Worm (Caenorhabditis elegans): ENCODE results near the gene wrt-1.

Gene wrt-1

DNA sequence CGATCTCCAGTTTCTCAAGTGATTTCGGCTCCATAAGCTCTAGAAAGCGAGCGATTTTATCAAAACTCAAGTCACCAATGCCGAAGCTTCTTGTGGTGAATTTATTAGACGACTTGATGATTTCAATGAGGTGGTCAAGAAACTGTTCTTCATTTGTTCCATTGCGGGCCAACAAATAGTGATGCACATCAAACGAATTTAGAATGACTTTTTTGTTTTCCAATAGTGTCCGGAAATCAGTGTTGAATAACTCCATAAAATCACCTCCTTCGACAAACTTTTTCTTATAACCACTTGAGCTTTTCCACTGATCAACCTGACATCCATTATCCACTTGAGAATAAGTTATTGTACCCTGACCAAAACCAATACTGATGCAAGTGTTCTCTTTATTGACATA, 16.5 kb downstream of the wrt-1 start:
- TF ChIP-seq dmd-4 (tag; optimal IDR thresholded peaks at IDR 0.05; ENCODE audit: borderline replicate concordance), result no peak
- TF ChIP-seq pqm-1 (tag; optimal IDR thresholded peaks at IDR 0.05), result no peak
- TF ChIP-seq fax-1 (tag; optimal IDR thresholded peaks at IDR 0.05), result no peak
- no peak for TF ChIP-seq nfya-1 (tag; optimal IDR thresholded peaks at IDR 0.05)
- TF ChIP-seq fkh-10 (GFP tag; optimal IDR thresholded peaks at IDR 0.05), result no peak
- no peak for TF ChIP-seq madf-2 (tag; optimal IDR thresholded peaks at IDR 0.05)
- no peak for TF ChIP-seq rnt-1 (tag; optimal IDR thresholded peaks at IDR 0.05)
- no peak for TF ChIP-seq tbx-7 (tag; optimal IDR thresholded peaks at IDR 0.05)
- no peak for TF ChIP-seq ztf-16 (tag; optimal IDR thresholded peaks at IDR 0.05)
- no peak for TF ChIP-seq T23F11.4 (GFP tag; optimal IDR thresholded peaks at IDR 0.05)
- TF ChIP-seq hlh-8 (tag; optimal IDR thresholded peaks at IDR 0.05), result no peak
- no peak for TF ChIP-seq C38D4.7 (GFP tag; optimal IDR thresholded peaks at IDR 0.05)

DNA sequence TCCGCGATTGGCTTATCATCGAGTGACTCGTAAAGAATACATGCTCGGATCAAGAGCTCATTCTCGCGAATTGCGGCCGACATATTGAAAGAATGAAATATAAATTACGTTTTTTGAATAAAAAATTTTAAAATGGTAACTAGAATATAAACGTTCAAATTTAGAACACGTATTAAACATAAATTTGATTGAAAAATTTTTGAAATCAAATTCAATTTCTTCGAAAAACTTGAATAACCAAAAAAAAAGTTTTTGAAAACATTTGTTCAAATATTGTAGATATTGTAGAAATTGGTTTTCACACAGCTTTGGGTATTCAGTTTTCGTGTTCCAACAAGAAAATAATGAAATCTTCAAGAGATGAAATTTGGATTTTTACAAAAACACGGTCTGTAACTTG, 17.2 kb downstream of the wrt-1 start, which contains the start of gene fbxa-224:
Gene fbxa-224 (minus strand): TSS at position 101 of the 400 bp plus-strand sequence.
- no peak for TF ChIP-seq pat-9 (tag; optimal IDR thresholded peaks at IDR 0.05)
- no peak for TF ChIP-seq Y22D7AL.16 (tag; optimal IDR thresholded peaks at IDR 0.05)
- no peak for TF ChIP-seq ceh-2 (tag; optimal IDR thresholded peaks at IDR 0.05)
- no peak for TF ChIP-seq hlh-8 (tag; optimal IDR thresholded peaks at IDR 0.05)
- TF ChIP-seq ceh-18 (tag; optimal IDR thresholded peaks at IDR 0.05), result no peak
- no peak for TF ChIP-seq sox-2 (GFP tag; IDR thresholded peaks at IDR 0.05)
- no peak for TF ChIP-seq sdc-2 (tag; optimal IDR thresholded peaks at IDR 0.05)
- no peak for TF ChIP-seq sox-4 (tag; optimal IDR thresholded peaks at IDR 0.05)
- no peak for TF ChIP-seq ceh-19 (GFP tag; optimal IDR thresholded peaks at IDR 0.05)
- TF ChIP-seq lim-6 (tag; optimal IDR thresholded peaks at IDR 0.05), result no peak
- no peak for TF ChIP-seq nhr-232 (tag; optimal IDR thresholded peaks at IDR 0.05)
- TF ChIP-seq hlh-15 (tag; optimal IDR thresholded peaks at IDR 0.05), result no peak
- no peak for TF ChIP-seq lin-11 (tag; optimal IDR thresholded peaks at IDR 0.05)
- TF ChIP-seq ceh-14 (tag; optimal IDR thresholded peaks at IDR 0.05), result no peak
- no peak for TF ChIP-seq ttx-3 (tag; optimal IDR thresholded peaks at IDR 0.05)
- no peak for TF ChIP-seq C38D4.7 (GFP tag; optimal IDR thresholded peaks at IDR 0.05)
- no peak for TF ChIP-seq pros-1 (tag; optimal IDR thresholded peaks at IDR 0.05)
- TF ChIP-seq C08G9.2 (tag; optimal IDR thresholded peaks at IDR 0.05), result no peak

DNA sequence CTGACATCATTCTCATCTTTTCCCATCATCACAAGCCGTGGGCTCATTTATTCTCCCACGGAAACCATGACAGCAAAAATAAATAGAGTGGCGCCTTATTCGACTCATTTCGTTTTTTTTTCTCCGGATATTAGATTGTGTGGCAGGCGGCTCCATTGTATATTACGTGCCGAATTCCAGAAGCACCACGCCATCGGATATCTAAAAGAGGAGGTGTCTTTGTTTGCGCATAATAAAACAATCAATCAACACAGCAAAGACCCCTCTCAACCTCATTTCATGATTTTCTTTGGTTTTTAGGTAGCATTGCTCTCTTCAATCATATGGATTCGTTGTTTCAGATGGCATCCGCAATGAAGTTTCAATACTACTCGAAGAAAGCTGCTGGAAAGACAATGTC, 18.2 kb downstream of the wrt-1 start, which contains the start of gene tph-1:
Gene tph-1 (plus strand): TSS at position 301 of the 400 bp plus-strand sequence.
- TF ChIP-seq ceh-45 (GFP tag; IDR thresholded peaks at IDR 0.05) (no peak), hlh-8 (tag; optimal IDR thresholded peaks at IDR 0.05) (no peak), elt-2 (tag; optimal IDR thresholded peaks at IDR 0.05) (no peak), hlh-30 (tag; optimal IDR thresholded peaks at IDR 0.05; ENCODE audit: insufficient read depth) (no peak), dve-1 (tag; optimal IDR thresholded peaks at IDR 0.05) (no peak), ceh-48 (tag; optimal IDR thresholded peaks at IDR 0.05) (no peak), fax-1 (tag; optimal IDR thresholded peaks at IDR 0.05) (no peak), dmd-4 (tag; optimal IDR thresholded peaks at IDR 0.05; ENCODE audit: borderline replicate concordance) (no peak), rnt-1 (tag; optimal IDR thresholded peaks at IDR 0.05) (no peak), ceh-18 (tag; optimal IDR thresholded peaks at IDR 0.05) (no peak), Y22D7AL.16 (tag; optimal IDR thresholded peaks at IDR 0.05) (no peak), eyg-1 (tag; optimal IDR thresholded peaks at IDR 0.05) (no peak), tbx-2 (tag; optimal IDR thresholded peaks at IDR 0.05) (no peak), fkh-6 (tag; optimal IDR thresholded peaks at IDR 0.05) (no peak), ama-1 (optimal IDR thresholded peaks at IDR 0.05) (no peak)

DNA sequence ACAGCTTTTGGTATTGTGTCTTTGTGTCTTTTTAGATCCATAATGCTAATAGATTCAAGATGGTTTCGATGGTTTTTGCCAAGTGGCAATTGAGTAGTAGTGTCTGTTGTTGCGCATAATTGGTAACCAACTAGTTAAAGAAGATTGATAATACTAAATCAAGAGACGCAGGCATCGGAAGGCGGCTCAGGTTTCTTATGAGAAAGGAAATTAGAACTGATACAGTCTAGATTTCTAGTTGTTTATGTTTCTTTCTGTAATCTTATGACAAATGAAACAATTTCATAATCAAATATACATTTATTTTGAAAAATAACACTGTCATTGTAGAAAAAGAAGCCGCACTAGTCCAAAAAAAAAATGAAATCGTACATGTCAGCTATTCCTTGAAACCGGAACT, 23.0 kb downstream of the wrt-1 start, which contains the start of gene ZK1290.10:
Gene ZK1290.10 (minus strand): TSS at position 101 of the 400 bp plus-strand sequence.
- TF ChIP-seq sdc-2 (tag; optimal IDR thresholded peaks at IDR 0.05), result no peak
- TF ChIP-seq madf-2 (tag; optimal IDR thresholded peaks at IDR 0.05), result no peak
- TF ChIP-seq hlh-30 (tag; optimal IDR thresholded peaks at IDR 0.05; ENCODE audit: insufficient read depth), result no peak
- TF ChIP-seq K02D7.2 (tag; optimal IDR thresholded peaks at IDR 0.05), result no peak
- TF ChIP-seq syd-9 (tag; optimal IDR thresholded peaks at IDR 0.05), result no peak
- no peak for TF ChIP-seq unc-42 (tag; optimal IDR thresholded peaks at IDR 0.05)
- no peak for TF ChIP-seq ceh-18 (tag; optimal IDR thresholded peaks at IDR 0.05)
- TF ChIP-seq elt-4 (tag; optimal IDR thresholded peaks at IDR 0.05), result no peak
- no peak for TF ChIP-seq dmd-4 (tag; optimal IDR thresholded peaks at IDR 0.05; ENCODE audit: borderline replicate concordance)
- TF ChIP-seq ets-4 (tag; optimal IDR thresholded peaks at IDR 0.05), result no peak
- no peak for TF ChIP-seq F13H6.1 (tag; optimal IDR thresholded peaks at IDR 0.05)
- TF ChIP-seq elt-2 (tag; optimal IDR thresholded peaks at IDR 0.05), result no peak
- TF ChIP-seq unc-86 (tag; optimal IDR thresholded peaks at IDR 0.05), result no peak
- no peak for TF ChIP-seq ama-1 (optimal IDR thresholded peaks at IDR 0.05)
- no peak for TF ChIP-seq ref-2 (tag; optimal IDR thresholded peaks at IDR 0.05)

All from whole organism, late embryonic.